Fruit fly (Drosophila melanogaster) S2 (cell line): ENCODE measurements around the gene DopEcR.

ENCODE experiments used
- CG8478 ChIP-seq: fragments of >200 bp; optimal IDR thresholded peaks from 2 replicates; lab custom pipeline; 2018
- CTCF ChIP-seq, 2 experiments: fragments of >200 bp; optimal IDR thresholded peaks; 2 replicates each; lab custom pipeline; 2018

Gene DopEcR

dm6 chr3L:4363484-4363883 lies 16.7 kb downstream of the DopEcR start:
- TF ChIP-seq CG8478 (lab: Kevin White, UChicago) = no peak
- TF ChIP-seq CTCF (optimal IDR thresholded peaks at IDR 0.05; lab: Kevin White, UChicago) = no peak

dm6 chr3L:4362937-4363336 lies 17.2 kb downstream of the DopEcR start:
- no peak for TF ChIP-seq CTCF (optimal IDR thresholded peaks at IDR 0.05; lab: Kevin White, UChicago)
- TF ChIP-seq CG8478 (lab: Kevin White, UChicago) = no peak

dm6 chr3L:4360376-4360703 lies 19.8 kb downstream of the DopEcR start:
- TF ChIP-seq CTCF (optimal IDR thresholded peaks at IDR 0.05; lab: Kevin White, UChicago) (no peak), CG8478 (lab: Kevin White, UChicago) (no peak)

dm6 chr3L:4359688-4360375 lies 20.4 kb downstream of the DopEcR start:
- TF ChIP-seq CTCF (optimal IDR thresholded peaks at IDR 0.05; lab: Kevin White, UChicago) = no peak
- TF ChIP-seq CG8478 (lab: Kevin White, UChicago) = no peak

- no peak for TF ChIP-seq CG8478 (lab: Kevin White, UChicago)
- no peak for TF ChIP-seq CTCF (optimal IDR thresholded peaks at IDR 0.05; lab: Kevin White, UChicago)
Observed at dm6 chr3L:4357705-4358131, 22.5 kb downstream of the DopEcR start.

dm6 chr3L:4356986-4357385 lies 23.2 kb downstream of the DopEcR start:
- TF ChIP-seq CG8478 (lab: Kevin White, UChicago) (no peak), CTCF (optimal IDR thresholded peaks at IDR 0.05; lab: Kevin White, UChicago) (no peak)

dm6 chr3L:4354898-4355627 lies 25.1 kb downstream of the DopEcR start:
- no peak for TF ChIP-seq CTCF (optimal IDR thresholded peaks at IDR 0.05; lab: Kevin White, UChicago)
- TF ChIP-seq CG8478 (lab: Kevin White, UChicago) = no peak

- no peak for TF ChIP-seq CG8478 (lab: Kevin White, UChicago)
- TF ChIP-seq CTCF (optimal IDR thresholded peaks at IDR 0.05; lab: Kevin White, UChicago) = no peak
Observed at dm6 chr3L:4353657-4354075, 26.5 kb downstream of the DopEcR start.

dm6 chr3L:4352649-4353048 lies 27.5 kb downstream of the DopEcR start:
- no peak for TF ChIP-seq CTCF (optimal IDR thresholded peaks at IDR 0.05; lab: Kevin White, UChicago)
- no peak for TF ChIP-seq CG8478 (lab: Kevin White, UChicago)

- TF ChIP-seq CTCF (optimal IDR thresholded peaks at IDR 0.05; lab: Kevin White, UChicago) (no peak), CG8478 (lab: Kevin White, UChicago) (no peak)
Observed at dm6 chr3L:4352009-4352408, 28.2 kb downstream of the DopEcR start.

dm6 chr3L:4349314-4349713 lies 30.9 kb downstream of the DopEcR start:
- no peak for TF ChIP-seq CG8478 (lab: Kevin White, UChicago)
- no peak for TF ChIP-seq CTCF (optimal IDR thresholded peaks at IDR 0.05; lab: Kevin White, UChicago)

dm6 chr3L:4348839-4349238 lies 31.3 kb downstream of the DopEcR start:
- TF ChIP-seq CG8478 (lab: Kevin White, UChicago) = no peak
- no peak for TF ChIP-seq CTCF (optimal IDR thresholded peaks at IDR 0.05; lab: Kevin White, UChicago)

- TF ChIP-seq CG8478 (lab: Kevin White, UChicago) (no peak), CTCF (optimal IDR thresholded peaks at IDR 0.05; lab: Kevin White, UChicago) (no peak)
Observed at dm6 chr3L:4348072-4348471, 32.1 kb downstream of the DopEcR start.

- no peak for TF ChIP-seq CG8478 (lab: Kevin White, UChicago)
- TF ChIP-seq CTCF (optimal IDR thresholded peaks at IDR 0.05; lab: Kevin White, UChicago) = no peak
Observed at dm6 chr3L:4346379-4346778, 33.8 kb downstream of the DopEcR start.

- TF ChIP-seq CTCF (optimal IDR thresholded peaks at IDR 0.05; lab: Kevin White, UChicago) = no peak
- no peak for TF ChIP-seq CG8478 (lab: Kevin White, UChicago)
Observed at dm6 chr3L:4341078-4341477, 39.1 kb downstream of the DopEcR start.

dm6 chr3L:4340227-4340626 lies 40.0 kb downstream of the DopEcR start:
- TF ChIP-seq CTCF (optimal IDR thresholded peaks at IDR 0.05; lab: Kevin White, UChicago) (no peak), CG8478 (lab: Kevin White, UChicago) (no peak)
